Worm (Caenorhabditis elegans): ENCODE data around the gene T21D12.7.

DNA sequence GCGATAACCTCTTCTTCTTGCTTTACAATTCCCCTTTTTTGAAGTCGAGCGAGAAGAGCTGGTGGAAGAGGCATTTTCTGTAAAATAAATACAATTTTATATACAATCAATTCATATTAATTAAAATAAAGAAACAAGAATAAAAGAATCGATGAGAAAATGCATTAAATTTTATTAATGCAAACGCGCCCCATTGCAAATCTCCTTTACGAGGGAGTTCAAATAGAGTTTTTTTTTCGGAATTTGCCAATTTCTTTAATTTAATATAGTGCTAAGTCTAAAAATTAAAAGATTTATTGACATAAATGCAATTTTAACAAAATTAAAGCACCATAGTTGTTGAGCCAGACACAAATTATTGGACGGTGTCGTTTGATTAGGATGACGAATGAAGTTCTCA, 29.6 kb downstream of the T21D12.7 start, which contains the start of gene pqbp-1.1:
- TF ChIP-seq skn-1 (tag; optimal IDR thresholded peaks at IDR 0.05), result no peak
- TF ChIP-seq nhr-77 (tag; optimal IDR thresholded peaks at IDR 0.05), result no peak
- TF ChIP-seq sea-2 (GFP tag; optimal IDR thresholded peaks at IDR 0.05), result no peak
- no peak for TF ChIP-seq mdl-1 (tag; optimal IDR thresholded peaks at IDR 0.05)
- TF ChIP-seq ceh-28 (tag; optimal IDR thresholded peaks at IDR 0.05), result peak; percentile 61
- TF ChIP-seq ZK546.5 (tag; optimal IDR thresholded peaks at IDR 0.05), result no peak
- TF ChIP-seq tbx-2 (tag; optimal IDR thresholded peaks at IDR 0.05), result no peak
- TF ChIP-seq nhr-23 (tag; optimal IDR thresholded peaks at IDR 0.05), result peak; percentile 46
- TF ChIP-seq snpc-4 (tag; optimal IDR thresholded peaks at IDR 0.05), result peak; percentile 37
